Fruit fly (Drosophila melanogaster) whole organism, embryonic: Measurements from ENCODE around the gene Hsp22.
A peak's percentile ranks its signal among the peaks of the same experiment; 100 is the strongest.

Source experiments
- B-H2 ChIP-seq: fragments of 200-800 bp; sonication (Bioruptor generic); optimal IDR thresholded peaks from 2 replicates; lab custom pipeline; 2018; ENCODE audit warnings: missing biosample characterization, mild to moderate bottlenecking, missing genetic modification characterization
- CG10209 ChIP-seq: fragments of 200-800 bp; sonication (Bioruptor generic); optimal IDR thresholded peaks from 3 replicates; lab custom pipeline; 2017; ENCODE audit warnings: missing biosample characterization, mild to moderate bottlenecking, missing genetic modification characterization, missing genetic modification reagents
- CG10543 ChIP-seq: fragments of 200-800 bp; sonication (Bioruptor generic); optimal IDR thresholded peaks from 3 replicates; lab custom pipeline; 2017; ENCODE audit warnings: missing biosample characterization, mild to moderate bottlenecking, missing genetic modification characterization, moderate library complexity
- CG13894 ChIP-seq: fragments of 200-800 bp; sonication (Bioruptor generic); optimal IDR thresholded peaks from 3 replicates; lab custom pipeline; 2018; ENCODE audit warnings: missing biosample characterization, mild to moderate bottlenecking, missing genetic modification characterization, moderate library complexity
- CG14860 ChIP-seq: fragments of 200-800 bp; sonication (Bioruptor generic); IDR thresholded peaks from 3 replicates; pipeline ENCODE4 v1.3.6; 2022; ENCODE audit warnings: missing biosample characterization, missing genetic modification characterization; ENCODE audit not compliant: partially characterized antibody
- CG16813 ChIP-seq: fragments of 200-800 bp; sonication (Bioruptor generic); IDR thresholded peaks from 3 replicates; pipeline ENCODE4 v1.3.6; 2022; ENCODE audit warnings: missing biosample characterization, missing genetic modification characterization; ENCODE audit not compliant: partially characterized antibody
- CG2120 ChIP-seq: fragments of 200-800 bp; sonication (Bioruptor generic); optimal IDR thresholded peaks from 3 replicates; lab custom pipeline; 2016; ENCODE audit warnings: missing biosample characterization, missing genetic modification characterization
- CG2875 ChIP-seq: fragments of 200-800 bp; sonication (Bioruptor generic); optimal IDR thresholded peaks from 2 replicates; lab custom pipeline; 2017; ENCODE audit warnings: missing biosample characterization, mild to moderate bottlenecking, missing genetic modification characterization, missing genetic modification reagents
- CG31224 ChIP-seq: fragments of 200-800 bp; sonication (Bioruptor generic); IDR thresholded peaks from 2 replicates; pipeline ENCODE4 v1.3.6; 2022; ENCODE audit warnings: missing biosample characterization, missing genetic modification characterization
- CG3838 ChIP-seq: fragments of 200-800 bp; sonication (Bioruptor generic); optimal IDR thresholded peaks from 3 replicates; lab custom pipeline; 2016; ENCODE audit warnings: missing biosample characterization, missing genetic modification characterization
- CG6765 ChIP-seq: fragments of 200-800 bp; sonication (Bioruptor generic); optimal IDR thresholded peaks from 3 replicates; lab custom pipeline; 2017; ENCODE audit warnings: missing biosample characterization, mild to moderate bottlenecking, missing genetic modification characterization
- CG6813 ChIP-seq: fragments of 200-800 bp; sonication (Bioruptor generic); optimal IDR thresholded peaks from 2 replicates; lab custom pipeline; 2017; ENCODE audit warnings: missing biosample characterization, missing genetic modification characterization, mild to moderate bottlenecking, moderate library complexity, missing genetic modification reagents
- CG6854 ChIP-seq: fragments of 200-800 bp; sonication (Bioruptor generic); optimal IDR thresholded peaks from 3 replicates; lab custom pipeline; 2017; ENCODE audit warnings: missing biosample characterization, mild to moderate bottlenecking, missing genetic modification characterization
- CG7556 ChIP-seq: fragments of 200-800 bp; sonication (Bioruptor generic); optimal IDR thresholded peaks from 2 replicates; lab custom pipeline; 2017; ENCODE audit warnings: missing biosample characterization, mild to moderate bottlenecking, missing genetic modification characterization
- CG9932 ChIP-seq: fragments of 200-800 bp; sonication (Bioruptor generic); IDR thresholded peaks from 2 replicates; pipeline ENCODE4 v1.3.6; 2022; ENCODE audit warnings: missing biosample characterization, missing genetic modification characterization
- Dip2 ChIP-seq: fragments of 200-800 bp; sonication (Bioruptor generic); IDR thresholded peaks from 2 replicates; pipeline ENCODE4 v1.3.6; 2022; ENCODE audit warnings: missing biosample characterization, missing genetic modification characterization
- Dip3 ChIP-seq: fragments of 200-800 bp; sonication (Bioruptor generic); optimal IDR thresholded peaks from 3 replicates; lab custom pipeline; 2016; ENCODE audit warnings: missing biosample characterization, missing genetic modification characterization
- GATAe ChIP-seq: fragments of 200-800 bp; sonication (Bioruptor generic); conservative IDR thresholded peaks from 2 replicates; pipeline ENCODE4 v1.3.6; 2022; ENCODE audit warnings: missing biosample characterization, missing genetic modification characterization
- HHEX ChIP-seq: fragments of 200-800 bp; sonication (Bioruptor generic); optimal IDR thresholded peaks from 3 replicates; lab custom pipeline; 2017; ENCODE audit warnings: missing biosample characterization, mild to moderate bottlenecking, missing genetic modification characterization, missing genetic modification reagents
- Lim3 ChIP-seq: fragments of 200-800 bp; sonication (Bioruptor generic); IDR thresholded peaks from 2 replicates; pipeline ENCODE4 v1.3.6; 2022; ENCODE audit warnings: missing biosample characterization, missing genetic modification characterization
- Poxn ChIP-seq: fragments of 200-800 bp; sonication (Bioruptor generic); IDR thresholded peaks from 2 replicates; pipeline ENCODE4 v1.3.6; 2022; ENCODE audit warnings: missing biosample characterization, missing genetic modification characterization
- Ptx1 ChIP-seq: fragments of 200-800 bp; sonication (Bioruptor generic); IDR thresholded peaks from 2 replicates; pipeline ENCODE4 v1.3.6; 2022; ENCODE audit warnings: missing biosample characterization, missing genetic modification characterization
- Ravus ChIP-seq: fragments of 200-800 bp; sonication (Bioruptor generic); IDR thresholded peaks from 2 replicates; pipeline ENCODE4 v1.3.6; 2022; ENCODE audit warnings: missing biosample characterization, missing genetic modification characterization
- Six4 ChIP-seq: fragments of 200-800 bp; sonication (Bioruptor generic); optimal IDR thresholded peaks from 2 replicates; lab custom pipeline; 2016; ENCODE audit warnings: missing biosample characterization, missing genetic modification characterization
- Spps ChIP-seq: fragments of 200-800 bp; sonication (Bioruptor generic); optimal IDR thresholded peaks from 2 replicates; lab custom pipeline; 2018; ENCODE audit warnings: missing biosample characterization, mild to moderate bottlenecking, missing genetic modification characterization
- Ssrp ChIP-seq: fragments of 200-800 bp; sonication (Bioruptor generic); optimal IDR thresholded peaks from 2 replicates; lab custom pipeline; 2018; ENCODE audit warnings: missing biosample characterization, mild to moderate bottlenecking, missing genetic modification characterization, moderate library complexity
- Xrp1 ChIP-seq: fragments of 200-800 bp; sonication (Bioruptor generic); IDR thresholded peaks from 2 replicates; pipeline ENCODE4 v1.3.6; 2022; ENCODE audit warnings: missing biosample characterization, missing genetic modification characterization
- ab ChIP-seq: fragments of 200-800 bp; sonication (Bioruptor generic); optimal IDR thresholded peaks from 2 replicates; lab custom pipeline; 2016; ENCODE audit warnings: missing biosample characterization, missing genetic modification characterization
- abd-A ChIP-seq: fragments of 200-800 bp; sonication (Bioruptor generic); optimal IDR thresholded peaks from 3 replicates; lab custom pipeline; 2019; ENCODE audit warnings: missing biosample characterization, mild to moderate bottlenecking, missing genetic modification characterization, moderate library complexity
- bigmax ChIP-seq: fragments of 200-800 bp; sonication (Bioruptor generic); optimal IDR thresholded peaks from 2 replicates; lab custom pipeline; 2018; ENCODE audit warnings: missing biosample characterization, mild to moderate bottlenecking, missing genetic modification characterization
- br ChIP-seq: fragments of >200 bp; optimal IDR thresholded peaks from 2 replicates; lab custom pipeline; 2017
- crol ChIP-seq: fragments of 200-800 bp; sonication (Bioruptor generic); IDR thresholded peaks from 2 replicates; pipeline ENCODE4 v1.3.6; 2022; ENCODE audit warnings: missing biosample characterization, missing genetic modification characterization
- dmrt11E ChIP-seq: fragments of 200-800 bp; sonication (Bioruptor generic); optimal IDR thresholded peaks from 3 replicates; lab custom pipeline; 2018; ENCODE audit warnings: missing biosample characterization, mild to moderate bottlenecking, missing genetic modification characterization, moderate library complexity
- dysf ChIP-seq: fragments of 200-800 bp; sonication (Bioruptor generic); IDR thresholded peaks from 3 replicates; pipeline ENCODE4 v1.3.6; 2022; ENCODE audit warnings: missing biosample characterization, missing genetic modification characterization
- ftz-f1 ChIP-seq: fragments of 200-800 bp; sonication (Bioruptor generic); optimal IDR thresholded peaks from 2 replicates; lab custom pipeline; 2016; ENCODE audit warnings: missing biosample characterization, missing genetic modification characterization
- gsb-n ChIP-seq: fragments of 200-800 bp; sonication (Bioruptor generic); optimal IDR thresholded peaks from 3 replicates; lab custom pipeline; 2018; ENCODE audit warnings: missing biosample characterization, mild to moderate bottlenecking, missing genetic modification characterization
- hbn ChIP-seq: fragments of 200-800 bp; sonication (Bioruptor generic); IDR thresholded peaks from 2 replicates; pipeline ENCODE4 v1.3.6; 2022; ENCODE audit warnings: missing biosample characterization, missing genetic modification characterization; ENCODE audit not compliant: partially characterized antibody
- hth ChIP-seq: fragments of >200 bp; optimal IDR thresholded peaks from 2 replicates; lab custom pipeline; 2017; ENCODE audit warnings: inconsistent platforms
- maf-S ChIP-seq: fragments of 200-800 bp; sonication (Bioruptor generic); optimal IDR thresholded peaks from 2 replicates; lab custom pipeline; 2016; ENCODE audit warnings: missing biosample characterization, missing genetic modification characterization
- nom ChIP-seq: fragments of 200-800 bp; sonication (Bioruptor generic); optimal IDR thresholded peaks from 2 replicates; lab custom pipeline; 2017; ENCODE audit warnings: missing biosample characterization, missing genetic modification characterization, mild to moderate bottlenecking, moderate library complexity, missing genetic modification reagents
- pita ChIP-seq: fragments of 200-800 bp; sonication (Bioruptor generic); optimal IDR thresholded peaks from 2 replicates; lab custom pipeline; 2017; ENCODE audit warnings: missing biosample characterization, mild to moderate bottlenecking, missing genetic modification characterization
- pnt ChIP-seq: fragments of 200-800 bp; sonication (Bioruptor generic); optimal IDR thresholded peaks from 3 replicates; lab custom pipeline; 2016; ENCODE audit warnings: missing biosample characterization, missing genetic modification characterization
- sc ChIP-seq, 3 experiments: fragments of >200 bp in 2 of 3; fragments of 200-800 bp in 1 of 3; sonication (Bioruptor generic) in 1 of 3; optimal IDR thresholded peaks; 2 replicates in 2 of 3; 3 replicates in 1 of 3; lab custom pipeline; 2017; ENCODE audit warnings: mild to moderate bottlenecking in 1 of 3, missing biosample characterization in 1 of 3, missing genetic modification characterization in 1 of 3, missing genetic modification reagents in 1 of 3
- seq ChIP-seq: fragments of 200-800 bp; sonication (Bioruptor generic); IDR thresholded peaks from 2 replicates; pipeline ENCODE4 v1.3.6; 2022; ENCODE audit warnings: missing biosample characterization, missing genetic modification characterization
- sima ChIP-seq: fragments of 200-800 bp; sonication (Bioruptor generic); optimal IDR thresholded peaks from 2 replicates; lab custom pipeline; 2016; ENCODE audit warnings: missing biosample characterization, missing genetic modification characterization
- slou ChIP-seq: fragments of 200-800 bp; sonication (Bioruptor generic); optimal IDR thresholded peaks from 3 replicates; lab custom pipeline; 2016; ENCODE audit warnings: missing biosample characterization, missing genetic modification characterization
- so ChIP-seq: fragments of 200-800 bp; sonication (Bioruptor generic); IDR thresholded peaks from 3 replicates; pipeline ENCODE4 v1.3.6; 2022; ENCODE audit warnings: missing biosample characterization, missing genetic modification characterization
- sob ChIP-seq: fragments of 200-800 bp; sonication (Bioruptor generic); IDR thresholded peaks from 2 replicates; pipeline ENCODE4 v1.3.6; 2022; ENCODE audit warnings: missing biosample characterization, missing genetic modification characterization
- tna ChIP-seq: fragments of 200-800 bp; sonication (Bioruptor generic); IDR thresholded peaks from 2 replicates; pipeline ENCODE4 v1.3.6; 2022; ENCODE audit warnings: missing biosample characterization, missing genetic modification characterization; ENCODE audit not compliant: partially characterized antibody
- zen2 ChIP-seq: fragments of 200-800 bp; sonication (Bioruptor generic); IDR thresholded peaks from 3 replicates; pipeline ENCODE4 v1.3.6; 2022; ENCODE audit warnings: missing biosample characterization, missing genetic modification characterization; ENCODE audit not compliant: partially characterized antibody

Gene Hsp22

DNA sequence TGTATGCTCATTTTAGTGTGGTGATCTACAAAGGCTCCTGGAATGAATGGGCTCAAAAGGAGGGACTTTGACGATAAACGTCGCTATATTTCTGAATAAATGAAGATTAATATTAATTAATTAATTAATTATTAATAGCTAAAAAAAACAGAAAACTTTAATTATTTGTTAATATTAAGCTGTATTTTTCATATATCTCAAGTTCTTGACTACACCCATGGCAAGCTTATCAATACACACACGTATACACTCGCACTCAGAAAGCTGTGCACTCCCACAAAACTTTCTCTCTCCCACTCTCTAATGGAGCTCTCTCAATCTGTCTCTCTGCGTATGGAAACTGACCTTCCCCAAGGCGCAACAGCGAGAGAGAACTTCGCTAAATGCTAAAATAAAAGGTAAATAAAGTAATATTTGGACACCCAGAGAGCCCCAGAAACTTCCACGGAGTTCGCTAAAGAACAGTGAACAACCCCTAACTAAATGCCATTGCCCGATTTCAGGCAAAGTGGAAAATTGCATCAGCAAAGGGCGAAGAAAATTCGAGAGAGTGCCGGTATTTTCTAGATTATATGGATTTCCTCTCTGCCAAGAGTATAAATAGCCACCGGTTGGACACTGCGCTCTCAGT lies 758 bp downstream of the Hsp22 start (continued):
- TF ChIP-seq hth (lab: Kevin White, UChicago) (no peak), B-H2 (peak; percentile 69), hbn (GFP tag; lab: Robert Waterston, UW) (no peak), Six4 (peak; percentile 43), sc (optimal IDR thresholded peaks at IDR 0.05; lab: Kevin White, UChicago) (no peak), sc (GFP tag; optimal IDR thresholded peaks at IDR 0.05; lab: Kevin White, UChicago) (peak; percentile 55), bigmax (GFP tag; lab: Kevin White, UChicago) (no peak), nom (GFP tag; lab: Kevin White, UChicago) (peak; percentile 62), slou (GFP tag; lab: Kevin White, UChicago) (no peak), GATAe (no peak; the same call in 1 of the 2 replicates), crol (no peak), maf-S (GFP tag; lab: Kevin White, UChicago) (no peak), zen2 (GFP tag; lab: Robert Waterston, UW) (peak; percentile 28; the same call in 1 of the 3 replicates), CG7556 (GFP tag; lab: Kevin White, UChicago) (peak; percentile 77), Ptx1 (GFP tag; lab: Robert Waterston, UW) (peak; percentile 71), CG31224 (peak; percentile 40; the same call in 1 of the 2 replicates), br (no peak), Poxn (GFP tag; lab: Robert Waterston, UW) (no peak), Xrp1 (GFP tag; lab: Robert Waterston, UW) (peak; percentile 75), CG6854 (peak; percentile 66), sob (GFP tag; lab: Robert Waterston, UW) (peak; percentile 85), dysf (GFP tag; lab: Robert Waterston, UW) (peak; percentile 75), seq (peak; percentile 54), CG16813 (GFP tag; lab: Robert Waterston, UW) (no peak), abd-A (tag; lab: Kevin White, UChicago) (peak; percentile 63), CG6813 (GFP tag; lab: Kevin White, UChicago) (peak; percentile 75), Spps (peak; percentile 46), tna (GFP tag; lab: Robert Waterston, UW) (no peak; the same call in 1 of the 2 replicates), pnt (GFP tag; lab: Kevin White, UChicago) (no peak), CG2120 (peak; percentile 71), ftz-f1 (GFP tag; lab: Kevin White, UChicago) (no peak), CG9932 (GFP tag; lab: Robert Waterston, UW) (peak; percentile 61), CG2875 (peak; percentile 64), gsb-n (peak; percentile 26), sima (no peak), CG13894 (peak; percentile 61), CG14860 (GFP tag; lab: Robert Waterston, UW) (no peak), pita (GFP tag; lab: Kevin White, UChicago) (no peak), CG6765 (GFP tag; lab: Kevin White, UChicago) (peak; percentile 54), CG3838 (GFP tag; lab: Kevin White, UChicago) (no peak), ab (GFP tag; lab: Kevin White, UChicago) (no peak), Dip3 (GFP tag; lab: Kevin White, UChicago) (peak; percentile 34), Ssrp (tag; lab: Kevin White, UChicago) (peak; percentile 54), CG10209 (GFP tag; lab: Kevin White, UChicago) (peak; percentile 57), so (peak; percentile 80), dmrt11E (tag; lab: Kevin White, UChicago) (peak; percentile 33), Ravus (GFP tag; lab: Robert Waterston, UW) (peak; percentile 26; the same call in 1 of the 2 replicates), Lim3 (GFP tag; lab: Robert Waterston, UW) (no peak), CG10543 (GFP tag; lab: Kevin White, UChicago) (peak; percentile 49), Dip2 (GFP tag; lab: Robert Waterston, UW) (no peak), HHEX (GFP tag; lab: Kevin White, UChicago) (peak; percentile 77)
